Fruit fly (Drosophila melanogaster) whole organism, embryonic: Measurements from ENCODE around the gene CG6012.

Source experiments
- Atf-2 ChIP-seq: fragments of 200-800 bp; sonication (Bioruptor generic); optimal IDR thresholded peaks from 2 replicates; lab custom pipeline; 2016; ENCODE audit warnings: missing biosample characterization, missing genetic modification characterization
- Blimp-1 ChIP-seq: fragments of 200-800 bp; sonication (Bioruptor generic); optimal IDR thresholded peaks from 3 replicates; lab custom pipeline; 2018; ENCODE audit warnings: missing biosample characterization, missing genetic modification characterization, mild to moderate bottlenecking, moderate library complexity, missing genetic modification reagents
- CG11504 ChIP-seq: fragments of 200-800 bp; sonication (Bioruptor generic); optimal IDR thresholded peaks from 3 replicates; lab custom pipeline; 2019; ENCODE audit warnings: missing biosample characterization, mild to moderate bottlenecking, missing genetic modification characterization, moderate library complexity
- CG12391 ChIP-seq: fragments of 200-800 bp; sonication (Bioruptor generic); optimal IDR thresholded peaks from 3 replicates; lab custom pipeline; 2018; ENCODE audit warnings: missing biosample characterization, mild to moderate bottlenecking, missing genetic modification characterization, moderate library complexity
- CG12744 ChIP-seq: fragments of 200-800 bp; sonication (Bioruptor generic); optimal IDR thresholded peaks from 2 replicates; lab custom pipeline; 2016; ENCODE audit warnings: missing biosample characterization, missing genetic modification characterization
- CG14710 ChIP-seq: fragments of 200-800 bp; sonication (Bioruptor generic); optimal IDR thresholded peaks from 3 replicates; lab custom pipeline; 2019; ENCODE audit warnings: missing biosample characterization, mild to moderate bottlenecking, missing genetic modification characterization, moderate library complexity
- CG15269 ChIP-seq: fragments of 200-800 bp; sonication (Bioruptor generic); optimal IDR thresholded peaks from 2 replicates; lab custom pipeline; 2018; ENCODE audit warnings: missing biosample characterization, mild to moderate bottlenecking, missing genetic modification characterization, moderate library complexity
- CG15514 ChIP-seq: fragments of 200-800 bp; sonication (Bioruptor generic); optimal IDR thresholded peaks from 3 replicates; lab custom pipeline; 2017; ENCODE audit warnings: missing biosample characterization, missing genetic modification characterization, mild to moderate bottlenecking, moderate library complexity, missing genetic modification reagents
- CG17359 ChIP-seq: fragments of 200-800 bp; sonication (Bioruptor generic); optimal IDR thresholded peaks from 3 replicates; lab custom pipeline; 2018; ENCODE audit warnings: missing biosample characterization, mild to moderate bottlenecking, missing genetic modification characterization, moderate library complexity
- CG17361 ChIP-seq: fragments of 200-800 bp; sonication (Bioruptor generic); IDR thresholded peaks from 3 replicates; pipeline ENCODE4 v1.3.6; 2022; ENCODE audit warnings: missing biosample characterization, missing genetic modification characterization
- CG17829 ChIP-seq: fragments of 200-800 bp; optimal IDR thresholded peaks from 2 replicates; lab custom pipeline; 2019; ENCODE audit warnings: missing biosample characterization, mild to moderate bottlenecking, missing genetic modification characterization, moderate library complexity
- CG2199 ChIP-seq: fragments of 200-800 bp; sonication (Bioruptor generic); IDR thresholded peaks from 3 replicates; pipeline ENCODE4 v1.3.6; 2022; ENCODE audit warnings: missing biosample characterization, missing genetic modification characterization
- CG2889 ChIP-seq: fragments of 200-800 bp; sonication (Bioruptor generic); IDR thresholded peaks from 3 replicates; pipeline ENCODE4 v1.3.6; 2022; ENCODE audit warnings: missing biosample characterization, missing genetic modification characterization
- CG31441 ChIP-seq: fragments of 200-800 bp; sonication (Bioruptor generic); IDR thresholded peaks from 2 replicates; pipeline ENCODE4 v1.3.6; 2022; ENCODE audit warnings: missing biosample characterization, missing genetic modification characterization
- CG3163 ChIP-seq: fragments of 200-800 bp; sonication (Bioruptor generic); optimal IDR thresholded peaks from 3 replicates; lab custom pipeline; 2016; ENCODE audit warnings: missing biosample characterization, missing genetic modification characterization
- CG42726 ChIP-seq: fragments of 200-800 bp; sonication (Bioruptor generic); IDR thresholded peaks from 2 replicates; pipeline ENCODE4 v1.3.6; 2022; ENCODE audit warnings: missing biosample characterization, missing genetic modification characterization; ENCODE audit not compliant: partially characterized antibody
- CG4360 ChIP-seq: fragments of 200-800 bp; sonication (Bioruptor generic); IDR thresholded peaks from 2 replicates; pipeline ENCODE4 v1.3.6; 2022; ENCODE audit warnings: missing biosample characterization, missing genetic modification characterization
- CG5953 ChIP-seq: fragments of 200-800 bp; sonication (Bioruptor generic); IDR thresholded peaks from 2 replicates; pipeline ENCODE4 v1.3.6; 2022; ENCODE audit warnings: missing biosample characterization, missing genetic modification characterization
- CG7745 ChIP-seq: fragments of 200-800 bp; sonication (Bioruptor generic); optimal IDR thresholded peaks from 2 replicates; lab custom pipeline; 2018; ENCODE audit warnings: missing biosample characterization, mild to moderate bottlenecking, missing genetic modification characterization, moderate library complexity
- CG7839 ChIP-seq: fragments of 200-800 bp; sonication (Bioruptor generic); optimal IDR thresholded peaks from 3 replicates; lab custom pipeline; 2018; ENCODE audit warnings: missing biosample characterization, mild to moderate bottlenecking, missing genetic modification characterization, moderate library complexity
- CG8765 ChIP-seq: fragments of 200-800 bp; sonication (Bioruptor generic); IDR thresholded peaks from 2 replicates; pipeline ENCODE4 v1.3.6; 2022; ENCODE audit warnings: missing biosample characterization, missing genetic modification characterization
- D19A ChIP-seq: fragments of 200-800 bp; optimal IDR thresholded peaks from 3 replicates; lab custom pipeline; 2019; ENCODE audit warnings: missing biosample characterization, mild to moderate bottlenecking, missing genetic modification characterization, moderate library complexity
- Dad ChIP-seq: fragments of 200-800 bp; sonication (Bioruptor generic); optimal IDR thresholded peaks from 3 replicates; lab custom pipeline; 2016; ENCODE audit warnings: missing biosample characterization, missing genetic modification characterization
- Fer1 ChIP-seq: fragments of 200-800 bp; sonication (Bioruptor generic); optimal IDR thresholded peaks from 2 replicates; lab custom pipeline; 2017; ENCODE audit warnings: missing biosample characterization, mild to moderate bottlenecking, missing genetic modification characterization
- Hmr ChIP-seq: fragments of 200-800 bp; sonication (Bioruptor generic); optimal IDR thresholded peaks from 3 replicates; lab custom pipeline; 2017; ENCODE audit warnings: mild to moderate bottlenecking, missing biosample characterization, missing genetic modification reagents, missing genetic modification characterization
- Hr51 ChIP-seq, 2 experiments: fragments of 200-800 bp; sonication (Bioruptor generic); optimal IDR thresholded peaks; 2 replicates in 1 of 2; 3 replicates in 1 of 2; lab custom pipeline; 2016 to 2018; ENCODE audit warnings: missing biosample characterization in 2 of 2, missing genetic modification characterization in 2 of 2, mild to moderate bottlenecking in 1 of 2, moderate library complexity in 1 of 2
- Hsf ChIP-seq: fragments of 200-800 bp; sonication (Bioruptor generic); optimal IDR thresholded peaks from 3 replicates; lab custom pipeline; 2016; ENCODE audit warnings: missing biosample characterization, missing genetic modification characterization
- Jarid2 ChIP-seq: fragments of 200-800 bp; sonication (Bioruptor generic); optimal IDR thresholded peaks from 3 replicates; lab custom pipeline; 2017; ENCODE audit warnings: mild to moderate bottlenecking, missing biosample characterization, missing genetic modification reagents, missing genetic modification characterization
- Max ChIP-seq: fragments of 200-800 bp; sonication (Bioruptor generic); optimal IDR thresholded peaks from 2 replicates; lab custom pipeline; 2016; ENCODE audit warnings: missing biosample characterization, mild to moderate bottlenecking, missing genetic modification characterization
- Med ChIP-seq: fragments of 200-800 bp; sonication (Bioruptor generic); peaks from one replicate; lab custom pipeline; 2016; ENCODE audit warnings: missing biosample characterization, missing genetic modification characterization, mild to moderate bottlenecking, inconsistent platforms, moderate library complexity
- PHDP ChIP-seq: fragments of 200-800 bp; sonication (Bioruptor generic); optimal IDR thresholded peaks from 3 replicates; lab custom pipeline; 2018; ENCODE audit warnings: missing biosample characterization, mild to moderate bottlenecking, missing genetic modification characterization, moderate library complexity
- Sin3A ChIP-seq: fragments of >200 bp; optimal IDR thresholded peaks from 2 replicates; lab custom pipeline; 2018
- Sox100B ChIP-seq: fragments of 200-800 bp; sonication (Bioruptor generic); optimal IDR thresholded peaks from 3 replicates; lab custom pipeline; 2018; ENCODE audit warnings: missing biosample characterization, mild to moderate bottlenecking, missing genetic modification characterization
- YL-1 ChIP-seq: fragments of 200-800 bp; sonication (Bioruptor generic); optimal IDR thresholded peaks from 3 replicates; lab custom pipeline; 2017; ENCODE audit warnings: missing biosample characterization, mild to moderate bottlenecking, missing genetic modification characterization
- bsh ChIP-seq, 2 experiments: fragments of 200-800 bp; sonication (Bioruptor generic); optimal IDR thresholded peaks; 2 replicates each; lab custom pipeline; 2017 to 2018; ENCODE audit warnings: mild to moderate bottlenecking in 2 of 2, missing biosample characterization in 2 of 2, missing genetic modification characterization in 2 of 2, moderate library complexity in 1 of 2
- dan ChIP-seq: fragments of 200-800 bp; sonication (Bioruptor generic); IDR thresholded peaks from 2 replicates; pipeline ENCODE4 v1.3.6; 2022; ENCODE audit warnings: missing biosample characterization, missing genetic modification characterization
- en ChIP-seq: fragments of 200-800 bp; sonication (Bioruptor generic); optimal IDR thresholded peaks from 2 replicates; lab custom pipeline; 2016; ENCODE audit warnings: missing biosample characterization, missing genetic modification characterization
- gcm ChIP-seq: fragments of 200-800 bp; sonication (Bioruptor generic); optimal IDR thresholded peaks from 2 replicates; lab custom pipeline; 2019; ENCODE audit warnings: missing biosample characterization, mild to moderate bottlenecking, missing genetic modification characterization, moderate library complexity
- lbe ChIP-seq: fragments of 200-800 bp; sonication (Bioruptor generic); optimal IDR thresholded peaks from 2 replicates; lab custom pipeline; 2016; ENCODE audit warnings: missing biosample characterization, mild to moderate bottlenecking, missing genetic modification characterization
- odd ChIP-seq: fragments of 200-800 bp; sonication (Bioruptor generic); optimal IDR thresholded peaks from 2 replicates; lab custom pipeline; 2017; ENCODE audit warnings: missing biosample characterization, mild to moderate bottlenecking, missing genetic modification characterization
- pita ChIP-seq: fragments of 200-800 bp; sonication (Bioruptor generic); optimal IDR thresholded peaks from 2 replicates; lab custom pipeline; 2017; ENCODE audit warnings: missing biosample characterization, mild to moderate bottlenecking, missing genetic modification characterization
- sc ChIP-seq, 3 experiments: fragments of >200 bp in 2 of 3; fragments of 200-800 bp in 1 of 3; sonication (Bioruptor generic) in 1 of 3; optimal IDR thresholded peaks; 2 replicates in 2 of 3; 3 replicates in 1 of 3; lab custom pipeline; 2017; ENCODE audit warnings: mild to moderate bottlenecking in 1 of 3, missing biosample characterization in 1 of 3, missing genetic modification characterization in 1 of 3, missing genetic modification reagents in 1 of 3
- sob ChIP-seq: fragments of 200-800 bp; sonication (Bioruptor generic); IDR thresholded peaks from 2 replicates; pipeline ENCODE4 v1.3.6; 2022; ENCODE audit warnings: missing biosample characterization, missing genetic modification characterization
- ssp ChIP-seq: fragments of 200-800 bp; sonication (Bioruptor generic); IDR thresholded peaks from 2 replicates; pipeline ENCODE4 v1.3.6; 2022; ENCODE audit warnings: missing biosample characterization, missing genetic modification characterization
- stc ChIP-seq: fragments of 200-800 bp; sonication (Bioruptor generic); IDR thresholded peaks from 2 replicates; pipeline ENCODE4 v1.3.6; 2022; ENCODE audit warnings: missing biosample characterization, missing genetic modification characterization
- stwl ChIP-seq: fragments of 200-800 bp; sonication (Bioruptor generic); optimal IDR thresholded peaks from 3 replicates; lab custom pipeline; 2018; ENCODE audit warnings: missing biosample characterization, mild to moderate bottlenecking, missing genetic modification characterization, moderate library complexity
- unpg ChIP-seq: fragments of 200-800 bp; sonication (Bioruptor generic); optimal IDR thresholded peaks from 3 replicates; lab custom pipeline; 2018; ENCODE audit warnings: missing biosample characterization, mild to moderate bottlenecking, missing genetic modification characterization, moderate library complexity

The CG6012 gene

dm6 chr2L:16857131-16857530 is 4.2 kb downstream of the CG6012 start:
- TF ChIP-seq sob (GFP tag; lab: Robert Waterston, UW) (no peak), unpg (GFP tag; lab: Kevin White, UChicago) (no peak), Hsf (GFP tag; lab: Kevin White, UChicago) (no peak), Atf-2 (GFP tag; lab: Kevin White, UChicago) (no peak), CG2889 (no peak), bsh (GFP tag; optimal IDR thresholded peaks at IDR 0.05; lab: Kevin White, UChicago) (no peak), Max (GFP tag; lab: Kevin White, UChicago) (no peak), YL-1 (GFP tag; lab: Kevin White, UChicago) (no peak), CG42726 (GFP tag; lab: Robert Waterston, UW) (no peak), en (GFP tag; lab: Kevin White, UChicago) (no peak), CG7745 (tag; lab: Kevin White, UChicago) (no peak)

dm6 chr2L:16852318-16852932 is 8.9 kb downstream of the CG6012 start, which contains the start of gene CG31810:
Gene CG31810, minus strand, starts transcription at chr2L:16852368.
- peak; percentile 17 for TF ChIP-seq CG12391 (tag; lab: Kevin White, UChicago)
- TF ChIP-seq CG17359 = peak; percentile 42
- peak; percentile 12 for TF ChIP-seq gcm
- no peak for TF ChIP-seq lbe
- TF ChIP-seq Jarid2 (GFP tag; lab: Kevin White, UChicago) = no peak
- no peak for TF ChIP-seq CG14710 (tag; lab: Kevin White, UChicago)
- no peak for TF ChIP-seq dan (GFP tag; lab: Robert Waterston, UW)
- TF ChIP-seq CG31441 (GFP tag; lab: Robert Waterston, UW) = peak; percentile 32; the same call in 1 of the 2 replicates
- peak in 1 of 2 experiments; percentile 21 for TF ChIP-seq Hr51 (GFP tag; optimal IDR thresholded peaks at IDR 0.05; lab: Kevin White, UChicago)
- TF ChIP-seq Blimp-1 (GFP tag; lab: Kevin White, UChicago) = peak; percentile 4
- TF ChIP-seq CG2889 = peak; percentile 70; the same call in 2 of the 3 replicates
- peak; percentile 15 for TF ChIP-seq CG7839 (tag; lab: Kevin White, UChicago)
- peak; percentile 16 for TF ChIP-seq D19A (tag; lab: Kevin White, UChicago)
- no peak for TF ChIP-seq sc (optimal IDR thresholded peaks at IDR 0.05; lab: Kevin White, UChicago)
- no peak for TF ChIP-seq sc (GFP tag; optimal IDR thresholded peaks at IDR 0.05; lab: Kevin White, UChicago)
- TF ChIP-seq CG11504 (tag; lab: Kevin White, UChicago) = peak; percentile 32
- TF ChIP-seq CG15269 (tag; lab: Kevin White, UChicago) = peak; percentile 23
- peak; percentile 16 for TF ChIP-seq stwl (tag; lab: Kevin White, UChicago)
- TF ChIP-seq Dad = no peak
- peak; percentile 3 for TF ChIP-seq pita (GFP tag; lab: Kevin White, UChicago)
- TF ChIP-seq Sin3A (lab: Kevin White, UChicago) = no peak
- TF ChIP-seq stc (GFP tag; lab: Robert Waterston, UW) = 0 out of 2 replicates have a peak, but pooled peaks have one; percentile 8
- no peak for TF ChIP-seq Sox100B (GFP tag; lab: Kevin White, UChicago)
- TF ChIP-seq CG4360 = no peak
- TF ChIP-seq CG12744 (GFP tag; lab: Kevin White, UChicago) = no peak
- TF ChIP-seq CG2199 = peak; percentile 7; the same call in 1 of the 3 replicates
- no peak for TF ChIP-seq odd
- no peak for TF ChIP-seq CG15514
- TF ChIP-seq CG17829 (tag; lab: Kevin White, UChicago) = peak; percentile 2
- TF ChIP-seq Fer1 (GFP tag; lab: Kevin White, UChicago) = peak; percentile 8
- peak; percentile 26 for TF ChIP-seq PHDP
- TF ChIP-seq CG17361 (GFP tag; lab: Robert Waterston, UW) = 0 out of 3 replicates have a peak, but pooled peaks have one; percentile 20
- no peak for TF ChIP-seq CG8765 (GFP tag; lab: Robert Waterston, UW)
- peak; percentile 11 for TF ChIP-seq Med (GFP tag; lab: Kevin White, UChicago)
- no peak for TF ChIP-seq CG5953
- TF ChIP-seq ssp = no peak
- peak; percentile 19 for TF ChIP-seq Hmr
- peak; percentile 76 for TF ChIP-seq CG3163 (GFP tag; lab: Kevin White, UChicago)
